Worm (Caenorhabditis elegans): ENCODE measurements around the gene dod-19.

DNA sequence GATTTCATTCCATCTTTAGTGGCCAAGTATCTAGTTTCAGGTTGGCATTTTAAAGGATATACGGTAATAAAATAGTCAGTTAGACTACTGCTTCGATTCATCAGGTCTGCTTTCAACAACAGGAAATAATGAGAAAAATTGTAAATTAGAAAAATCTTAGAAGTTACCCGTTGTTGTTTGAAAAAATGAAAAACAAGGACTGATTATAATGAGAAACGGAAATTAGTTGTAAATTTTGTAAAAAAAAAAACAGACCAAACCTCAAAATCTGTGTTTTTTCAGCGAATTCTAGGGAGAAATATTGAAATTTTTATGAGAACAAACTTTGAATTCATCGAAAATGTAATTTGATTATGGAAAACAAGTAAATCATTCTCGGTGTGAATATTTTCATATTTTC is 11.5 kb downstream of the dod-19 start, which contains the start of gene srh-62:
- TF ChIP-seq syd-9 (tag; optimal IDR thresholded peaks at IDR 0.05) (no peak), hlh-30 (tag; optimal IDR thresholded peaks at IDR 0.05; ENCODE audit: insufficient read depth) (no peak), elt-2 (tag; optimal IDR thresholded peaks at IDR 0.05) (no peak)

All from whole organism, late embryonic.